Worm (Caenorhabditis elegans): ENCODE results near the gene T20G5.9.

Gene T20G5.9

ce11 chrIII:10214540-10214979, 4.9 kb downstream of the T20G5.9 start (continued):
- no peak for TF ChIP-seq alr-1 (tag; optimal IDR thresholded peaks at IDR 0.05; ENCODE audit: borderline replicate concordance)
- no peak for TF ChIP-seq pqm-1 (tag; optimal IDR thresholded peaks at IDR 0.05)
- no peak for TF ChIP-seq C16A3.4 (tag; optimal IDR thresholded peaks at IDR 0.05)
- peak; percentile 66 for TF ChIP-seq nhr-47 (tag; optimal IDR thresholded peaks at IDR 0.05)
- no peak for TF ChIP-seq vab-15 (tag; optimal IDR thresholded peaks at IDR 0.05)
- TF ChIP-seq ceh-82 (tag; optimal IDR thresholded peaks at IDR 0.05), result no peak
- TF ChIP-seq C34B4.2 (tag; optimal IDR thresholded peaks at IDR 0.05), result no peak
- no peak for TF ChIP-seq ceh-90 (tag; optimal IDR thresholded peaks at IDR 0.05)
- no peak for TF ChIP-seq ces-1 (GFP tag; optimal IDR thresholded peaks at IDR 0.05)
- peak; percentile 3 for TF ChIP-seq lir-3 (tag; optimal IDR thresholded peaks at IDR 0.05; ENCODE audit: poor library complexity)
- peak; percentile 38 for TF ChIP-seq sup-37 (GFP tag; optimal IDR thresholded peaks at IDR 0.05)

DNA sequence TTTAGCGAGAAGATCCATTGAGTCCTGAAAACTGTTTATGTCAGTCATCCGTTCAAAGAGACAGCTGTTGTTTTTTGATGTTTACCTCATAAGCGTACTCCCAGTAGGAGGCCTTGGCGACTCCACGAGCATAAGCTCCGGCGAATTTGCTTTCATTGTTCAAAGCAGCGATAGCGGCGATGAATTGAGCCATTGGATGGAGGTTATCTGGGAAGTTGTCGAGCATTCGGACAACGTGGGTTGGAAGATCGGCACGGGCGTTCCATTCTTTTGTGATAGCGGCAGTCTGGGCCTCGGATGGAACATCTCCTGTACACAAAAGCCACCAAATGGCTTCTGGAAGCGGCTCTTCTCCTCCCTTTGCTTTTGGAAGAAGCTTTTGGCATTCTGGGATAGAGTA, 6.2 kb downstream of the T20G5.9 start:
- TF ChIP-seq ama-1 (optimal IDR thresholded peaks at IDR 0.05) (no peak), efl-1 (optimal IDR thresholded peaks at IDR 0.05) (no peak), efl-1 (GFP tag; optimal IDR thresholded peaks at IDR 0.05 in 1 of 2) (peak in 1 of 2 experiments; percentile 94)

DNA sequence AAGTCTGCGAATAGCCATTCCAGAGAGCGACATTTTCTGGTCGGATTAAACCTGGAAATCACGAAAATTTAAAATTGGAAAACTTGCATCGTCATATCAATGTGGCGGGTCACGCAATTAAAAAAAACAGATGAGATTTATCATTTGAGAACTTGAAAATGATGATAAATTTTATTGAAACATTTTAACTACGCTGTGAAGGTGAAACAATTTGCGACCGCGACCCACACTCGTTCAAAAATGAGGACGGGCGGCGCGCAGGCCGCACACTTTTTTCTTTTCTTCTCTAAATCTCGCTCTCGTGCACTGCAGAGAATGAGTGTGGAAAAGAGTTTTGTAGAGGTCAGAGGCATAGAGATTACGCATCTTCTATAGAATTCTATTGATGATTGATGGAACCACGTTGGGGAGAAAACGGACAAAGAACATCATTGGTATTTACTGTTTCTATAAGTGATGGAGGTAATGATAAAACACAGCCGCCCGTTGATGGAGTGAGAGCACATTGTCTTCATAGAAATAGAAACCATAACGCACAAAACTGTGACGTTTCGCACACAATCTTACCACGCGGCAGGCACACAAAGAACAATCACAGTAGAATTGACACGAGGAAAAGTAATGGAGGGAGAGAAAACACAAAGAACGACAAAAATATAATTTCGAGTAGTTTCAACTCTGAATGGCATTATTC, 7.1 kb downstream of the T20G5.9 start, which contains the start of gene cts-1:
cts-1 (minus strand) TSS at position 51 of the 694 bp plus-strand sequence.
- TF ChIP-seq nhr-12 (tag; optimal IDR thresholded peaks at IDR 0.05) (no peak), unc-86 (tag; optimal IDR thresholded peaks at IDR 0.05) (no peak), ets-5 (GFP tag; IDR thresholded peaks at IDR 0.05) (no peak), elt-3 (tag; optimal IDR thresholded peaks at IDR 0.05) (peak in 5 of 6 experiments; percentile 18 to 68 (median 66)), nhr-71 (tag; optimal IDR thresholded peaks at IDR 0.05) (peak; percentile 92), nhr-20 (tag; optimal IDR thresholded peaks at IDR 0.05) (peak; percentile 92), F16B12.6 (tag; optimal IDR thresholded peaks at IDR 0.05) (peak; percentile 43), ceh-8 (GFP tag; optimal IDR thresholded peaks at IDR 0.05) (no peak), zag-1 (tag; optimal IDR thresholded peaks at IDR 0.05) (no peak), C16A3.4 (tag; optimal IDR thresholded peaks at IDR 0.05) (peak; percentile 65), nhr-19 (GFP tag; conservative IDR thresholded peaks at IDR 0.05) (no peak), snpc-4 (tag; optimal IDR thresholded peaks at IDR 0.05) (peak; percentile 30), sup-37 (GFP tag; optimal IDR thresholded peaks at IDR 0.05) (no peak), nhr-76 (tag; optimal IDR thresholded peaks at IDR 0.05) (peak; percentile 30), aha-1 (tag; optimal IDR thresholded peaks at IDR 0.05) (peak; percentile 21), ceh-63 (GFP tag; optimal IDR thresholded peaks at IDR 0.05) (no peak), mdl-1 (tag; optimal IDR thresholded peaks at IDR 0.05) (peak; percentile 28 to 94), hlh-17 (GFP tag; optimal IDR thresholded peaks at IDR 0.05; ENCODE audit: borderline replicate concordance) (no peak), nhr-84 (tag; optimal IDR thresholded peaks at IDR 0.05) (no peak), mep-1 (tag; optimal IDR thresholded peaks at IDR 0.05) (peak; percentile 81), ztf-4 (tag; optimal IDR thresholded peaks at IDR 0.05) (peak; percentile 64), vab-15 (tag; optimal IDR thresholded peaks at IDR 0.05) (no peak), skn-1 (tag; optimal IDR thresholded peaks at IDR 0.05) (peak; percentile 75), lir-3 (tag; optimal IDR thresholded peaks at IDR 0.05; ENCODE audit: poor library complexity) (peak; percentile 66), Y116A8C.19 (tag; optimal IDR thresholded peaks at IDR 0.05; ENCODE audit: borderline replicate concordance) (no peak), nhr-85 (tag) (peak; percentile 94), ceh-88 (GFP tag; IDR thresholded peaks at IDR 0.05) (no peak), nhr-237 (tag; optimal IDR thresholded peaks at IDR 0.05) (peak; percentile 12), nhr-28 (tag; optimal IDR thresholded peaks at IDR 0.05) (no peak), lin-15B (tag; optimal IDR thresholded peaks at IDR 0.05) (peak; percentile 67), nhr-90 (tag; optimal IDR thresholded peaks at IDR 0.05; ENCODE audit: poor library complexity) (peak; percentile 79), pag-3 (tag; optimal IDR thresholded peaks at IDR 0.05; ENCODE audit: borderline replicate concordance, insufficient read depth) (peak; percentile 47), ceh-90 (tag; optimal IDR thresholded peaks at IDR 0.05) (no peak), lsy-2 (tag; optimal IDR thresholded peaks at IDR 0.05) (peak; percentile 78 to 95), blmp-1 (tag; optimal IDR thresholded peaks at IDR 0.05) (peak; percentile 87), lin-13 (GFP tag; optimal IDR thresholded peaks at IDR 0.05) (peak; percentile 35), isw-1 (GFP tag; IDR thresholded peaks at IDR 0.05) (no peak), jun-1 (tag; optimal IDR thresholded peaks at IDR 0.05) (no peak), zip-4 (GFP tag; optimal IDR thresholded peaks at IDR 0.05) (peak; percentile 14)

Measured in whole organism, L1 larva.